Worm (Caenorhabditis elegans): ENCODE data around the gene Y47D3A.34.

DNA sequence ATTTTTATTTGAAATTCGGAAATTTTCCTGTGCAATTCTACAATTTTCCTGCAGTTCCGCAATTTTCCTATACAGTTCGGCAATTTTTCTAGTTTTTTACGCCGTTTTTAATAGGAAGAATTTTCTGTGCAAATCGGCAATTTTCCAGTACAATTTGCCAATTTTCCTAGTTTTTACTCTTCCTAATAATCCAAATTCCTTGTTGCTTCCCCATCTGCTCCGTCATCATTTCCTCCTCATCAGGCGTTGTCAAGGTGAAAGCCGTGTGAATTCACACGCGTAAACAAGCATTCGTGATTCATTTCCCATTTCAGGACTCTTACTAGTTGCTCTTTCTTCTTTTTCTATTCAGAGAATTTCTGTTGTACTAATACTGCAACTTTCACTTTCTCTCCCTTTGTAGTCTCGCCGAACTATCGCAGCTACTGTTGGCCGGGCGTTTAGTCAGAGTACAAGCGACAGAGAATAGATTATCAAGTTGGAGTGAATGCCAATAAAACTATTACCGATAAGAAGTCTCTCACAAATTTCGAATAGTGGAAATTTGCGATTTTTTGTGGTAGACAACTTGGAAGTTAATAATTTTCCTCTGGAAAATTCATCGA lies 7.0 kb upstream of the Y47D3A.34 start:
- TF ChIP-seq sem-2 (GFP tag; optimal IDR thresholded peaks at IDR 0.05) (no peak), nhr-2 (tag; optimal IDR thresholded peaks at IDR 0.05) (no peak), elt-1 (tag; optimal IDR thresholded peaks at IDR 0.05; ENCODE audit: borderline replicate concordance, insufficient read depth) (no peak)
